Fruit fly (Drosophila melanogaster) whole organism, pupa: Measurements from ENCODE around the gene TfIIB.

Experiments used
- CG10348 ChIP-seq: fragments of 200-800 bp; sonication (Bioruptor generic); IDR thresholded peaks from 2 replicates; pipeline ENCODE4 v1.3.6; 2022; ENCODE audit warnings: missing biosample characterization, missing genetic modification characterization
- CG12605 ChIP-seq: fragments of 200-800 bp; sonication (Bioruptor generic); IDR thresholded peaks from 2 replicates; pipeline ENCODE4 v1.3.6; 2022; ENCODE audit warnings: missing biosample characterization, missing genetic modification characterization
- CG13204 ChIP-seq: fragments of 200-800 bp; sonication (Bioruptor generic); optimal IDR thresholded peaks from 2 replicates; lab custom pipeline; 2018; ENCODE audit warnings: missing biosample characterization, mild to moderate bottlenecking, missing genetic modification characterization, moderate library complexity
- CG14655 ChIP-seq: fragments of 200-800 bp; sonication (Bioruptor generic); optimal IDR thresholded peaks from 3 replicates; lab custom pipeline; 2017; ENCODE audit warnings: mild to moderate bottlenecking, missing biosample characterization, missing genetic modification reagents, missing genetic modification characterization
- CG15710 ChIP-seq: fragments of 200-800 bp; sonication (Bioruptor generic); optimal IDR thresholded peaks from 2 replicates; lab custom pipeline; 2018; ENCODE audit warnings: missing biosample characterization, mild to moderate bottlenecking, missing genetic modification characterization, moderate library complexity
- CG17806 ChIP-seq: fragments of 200-800 bp; sonication (Bioruptor generic); optimal IDR thresholded peaks from 2 replicates; lab custom pipeline; 2018; ENCODE audit warnings: missing biosample characterization, mild to moderate bottlenecking, missing genetic modification characterization, moderate library complexity
- CG34367 ChIP-seq: fragments of 200-800 bp; sonication (Bioruptor generic); optimal IDR thresholded peaks from 2 replicates; lab custom pipeline; 2018; ENCODE audit warnings: missing biosample characterization, mild to moderate bottlenecking, missing genetic modification characterization
- CG4496 ChIP-seq: fragments of 200-800 bp; sonication (Bioruptor generic); IDR thresholded peaks from 3 replicates; pipeline ENCODE4 v1.3.6; 2022; ENCODE audit warnings: missing biosample characterization, missing genetic modification characterization
- CG8159 ChIP-seq: fragments of 200-800 bp; sonication (Bioruptor generic); optimal IDR thresholded peaks from 3 replicates; lab custom pipeline; 2018; ENCODE audit warnings: missing biosample characterization, mild to moderate bottlenecking, missing genetic modification characterization, moderate library complexity
- CG8301 ChIP-seq: fragments of 200-800 bp; sonication (Bioruptor generic); optimal IDR thresholded peaks from 2 replicates; lab custom pipeline; 2018; ENCODE audit warnings: missing biosample characterization, mild to moderate bottlenecking, missing genetic modification characterization
- CG9948 ChIP-seq: fragments of 200-800 bp; sonication (Bioruptor generic); optimal IDR thresholded peaks from 2 replicates; lab custom pipeline; 2018; ENCODE audit warnings: missing biosample characterization, mild to moderate bottlenecking, missing genetic modification characterization, moderate library complexity
- D1 ChIP-seq: fragments of 200-800 bp; sonication (Bioruptor generic); optimal IDR thresholded peaks from 2 replicates; lab custom pipeline; 2018; ENCODE audit warnings: missing biosample characterization, mild to moderate bottlenecking, missing genetic modification characterization, moderate library complexity
- EcR ChIP-seq: fragments of 200-800 bp; sonication (Bioruptor generic); optimal IDR thresholded peaks from 3 replicates; lab custom pipeline; 2019; ENCODE audit warnings: missing biosample characterization, missing genetic modification characterization, mild to moderate bottlenecking, moderate library complexity, missing genetic modification reagents
- Ets98B ChIP-seq: fragments of 200-800 bp; sonication (Bioruptor generic); IDR thresholded peaks from 2 replicates; pipeline ENCODE4 v1.3.6; 2022; ENCODE audit warnings: missing biosample characterization, missing genetic modification characterization
- Pif1A ChIP-seq: fragments of 200-800 bp; sonication (Bioruptor generic); optimal IDR thresholded peaks from 3 replicates; lab custom pipeline; 2016; ENCODE audit warnings: missing biosample characterization, missing genetic modification characterization
- Pif1B ChIP-seq: fragments of 200-800 bp; sonication (Bioruptor generic); optimal IDR thresholded peaks from 3 replicates; lab custom pipeline; 2016; ENCODE audit warnings: missing biosample characterization, missing genetic modification characterization
- Snoo ChIP-seq: fragments of 200-800 bp; sonication (Bioruptor generic); optimal IDR thresholded peaks from 3 replicates; lab custom pipeline; 2017; ENCODE audit warnings: missing biosample characterization, mild to moderate bottlenecking, missing genetic modification characterization, inconsistent platforms
- fd96Ca ChIP-seq: fragments of 200-800 bp; sonication (Bioruptor generic); IDR thresholded peaks from 3 replicates; pipeline ENCODE4 v1.3.6; 2022; ENCODE audit warnings: missing biosample characterization, missing genetic modification characterization
- gl ChIP-seq: fragments of 200-800 bp; sonication (Bioruptor generic); optimal IDR thresholded peaks from 2 replicates; lab custom pipeline; 2018; ENCODE audit warnings: missing biosample characterization, mild to moderate bottlenecking, missing genetic modification characterization
- rn ChIP-seq: fragments of 200-800 bp; sonication (Bioruptor generic); IDR thresholded peaks from 2 replicates; pipeline ENCODE4 v1.3.6; 2022; ENCODE audit warnings: missing biosample characterization, missing genetic modification characterization

TfIIB gene

dm6 chr2L:10393467-10393866 is 37.7 kb upstream of the TfIIB start:
- TF ChIP-seq CG8159 (tag; lab: Kevin White, UChicago) (no peak), CG17806 (tag; lab: Kevin White, UChicago) (no peak), Ets98B (no peak), Pif1A (GFP tag; lab: Kevin White, UChicago) (no peak), CG34367 (tag; lab: Kevin White, UChicago) (no peak), Pif1B (no peak), fd96Ca (no peak)
- TF ChIP-seq, all 21 proteins: peak for 0

- no peak for TF ChIP-seq Pif1A (GFP tag; lab: Kevin White, UChicago)
- TF ChIP-seq CG15710, result no peak
- no peak for TF ChIP-seq EcR (GFP tag; lab: Kevin White, UChicago)
- TF ChIP-seq Pif1B, result no peak
- TF ChIP-seq D1 (tag; lab: Kevin White, UChicago), result no peak
- TF ChIP-seq fd96Ca, result no peak
- TF ChIP-seq CG13204 (GFP tag; lab: Kevin White, UChicago), result no peak
- TF ChIP-seq CG8159 (tag; lab: Kevin White, UChicago), result no peak
- no peak for TF ChIP-seq CG4496 (GFP tag; lab: Robert Waterston, UW)
- TF ChIP-seq rn (GFP tag; lab: Robert Waterston, UW), result no peak
- TF ChIP-seq CG14655 (GFP tag; lab: Kevin White, UChicago), result no peak
- no peak for TF ChIP-seq CG12605 (GFP tag; lab: Robert Waterston, UW)
- no peak for TF ChIP-seq CG34367 (tag; lab: Kevin White, UChicago)
- no peak for TF ChIP-seq CG10348 (GFP tag; lab: Robert Waterston, UW)
- no peak for TF ChIP-seq Ets98B
Measured at dm6 chr2L:10395035-10395434, 36.1 kb upstream of the TfIIB start.

dm6 chr2L:10395642-10396487 is 35.3 kb upstream of the TfIIB start, which contains the start of gene Mdh1:
Mdh1 (minus strand) TSS chr2L:10396332.
- no peak for TF ChIP-seq fd96Ca
- TF ChIP-seq rn (GFP tag; lab: Robert Waterston, UW), result no peak
- no peak for TF ChIP-seq CG4496 (GFP tag; lab: Robert Waterston, UW)
- peak; percentile 20 for TF ChIP-seq EcR (GFP tag; lab: Kevin White, UChicago)
- TF ChIP-seq CG10348 (GFP tag; lab: Robert Waterston, UW), result no peak
- no peak for TF ChIP-seq gl (tag; lab: Kevin White, UChicago)
- TF ChIP-seq CG8301 (tag; lab: Kevin White, UChicago), result no peak

dm6 chr2L:10396488-10396824 is 34.7 kb upstream of the TfIIB start, which contains the start of gene Cnot4:
Cnot4 (plus strand) TSS chr2L:10396716.
- TF ChIP-seq Pif1B, result no peak
- TF ChIP-seq CG9948, result no peak
- no peak for TF ChIP-seq rn (GFP tag; lab: Robert Waterston, UW)
- TF ChIP-seq CG14655 (GFP tag; lab: Kevin White, UChicago), result no peak
- no peak for TF ChIP-seq fd96Ca
- no peak for TF ChIP-seq CG8159 (tag; lab: Kevin White, UChicago)
- TF ChIP-seq CG15710, result no peak
- no peak for TF ChIP-seq D1 (tag; lab: Kevin White, UChicago)
- TF ChIP-seq CG4496 (GFP tag; lab: Robert Waterston, UW), result no peak
- no peak for TF ChIP-seq Ets98B
- no peak for TF ChIP-seq CG8301 (tag; lab: Kevin White, UChicago)
- TF ChIP-seq CG13204 (GFP tag; lab: Kevin White, UChicago), result no peak
- TF ChIP-seq CG34367 (tag; lab: Kevin White, UChicago), result no peak
- TF ChIP-seq Snoo (tag; lab: Kevin White, UChicago), result no peak
- TF ChIP-seq CG12605 (GFP tag; lab: Robert Waterston, UW), result no peak
- TF ChIP-seq CG10348 (GFP tag; lab: Robert Waterston, UW), result no peak

dm6 chr2L:10396877-10397587 is 34.1 kb upstream of the TfIIB start:
- TF ChIP-seq Pif1B (peak; percentile 28), Ets98B (no peak), EcR (GFP tag; lab: Kevin White, UChicago) (peak; percentile 41)
- TF ChIP-seq, all 21 proteins: peak for 2

- TF ChIP-seq CG15710 (no peak), CG4496 (GFP tag; lab: Robert Waterston, UW) (no peak), CG34367 (tag; lab: Kevin White, UChicago) (no peak), CG8301 (tag; lab: Kevin White, UChicago) (no peak)
Measured at dm6 chr2L:10403803-10404315, 27.3 kb upstream of the TfIIB start.
